Worm (Caenorhabditis elegans): Measurements from ENCODE around the gene ZK688.10.

DNA sequence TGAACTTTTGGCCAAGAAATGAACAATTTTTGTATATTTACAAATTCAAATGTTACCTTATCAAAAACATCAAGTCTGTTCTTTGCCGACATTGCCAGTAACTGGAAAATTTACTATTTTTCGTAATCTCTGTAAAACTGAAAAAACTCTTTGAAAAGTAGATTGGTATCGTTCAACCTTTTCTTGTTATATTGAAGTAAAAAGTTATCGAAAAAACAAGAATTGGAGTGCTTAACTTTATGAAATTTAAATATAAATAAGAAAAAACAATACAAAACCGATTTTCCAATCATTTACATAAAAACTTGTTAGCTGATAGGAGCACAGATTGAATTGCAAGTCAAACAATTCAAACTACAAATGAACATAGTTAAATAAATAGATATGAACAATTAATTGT is 12.0 kb downstream of the ZK688.10 start, which contains the start of gene ZK688.11:
- TF ChIP-seq elt-2 (tag; optimal IDR thresholded peaks at IDR 0.05) = no peak
- TF ChIP-seq unc-86 (tag; optimal IDR thresholded peaks at IDR 0.05) = no peak
- no peak for TF ChIP-seq ceh-82 (tag; optimal IDR thresholded peaks at IDR 0.05)
- TF ChIP-seq lin-13 (GFP tag; optimal IDR thresholded peaks at IDR 0.05) = no peak
- TF ChIP-seq zag-1 (tag; optimal IDR thresholded peaks at IDR 0.05) = no peak
- no peak for TF ChIP-seq nhr-237 (tag; optimal IDR thresholded peaks at IDR 0.05)
- TF ChIP-seq lin-15B (tag; optimal IDR thresholded peaks at IDR 0.05) = no peak
- no peak for TF ChIP-seq ama-1 (optimal IDR thresholded peaks at IDR 0.05)
- no peak for TF ChIP-seq elt-3 (tag; optimal IDR thresholded peaks at IDR 0.05)

Measured in whole organism, L1 larva.